Fruit fly (Drosophila melanogaster) whole organism, embryonic: ENCODE data around the gene CG18596.

Experiments
- Atf6 ChIP-seq: fragments of 200-800 bp; sonication (Bioruptor generic); IDR thresholded peaks from 2 replicates; pipeline ENCODE4 v1.3.6; 2022; ENCODE audit warnings: missing biosample characterization, missing genetic modification characterization
- CG10366 ChIP-seq: fragments of 200-800 bp; sonication (Bioruptor generic); IDR thresholded peaks from 2 replicates; pipeline ENCODE4 v1.3.6; 2022; ENCODE audit warnings: missing biosample characterization, missing genetic modification characterization
- CG10565 ChIP-seq: fragments of 200-800 bp; sonication (Bioruptor generic); optimal IDR thresholded peaks from 3 replicates; lab custom pipeline; 2016; ENCODE audit warnings: missing biosample characterization, mild to moderate bottlenecking, missing genetic modification characterization
- CG11247 ChIP-seq: fragments of 200-800 bp; sonication (Bioruptor generic); IDR thresholded peaks from 2 replicates; pipeline ENCODE4 v1.3.6; 2022; ENCODE audit warnings: missing biosample characterization, missing genetic modification characterization
- CG11696 ChIP-seq: fragments of 200-800 bp; sonication (Bioruptor generic); IDR thresholded peaks from 2 replicates; pipeline ENCODE4 v1.3.6; 2022; ENCODE audit warnings: missing biosample characterization, missing genetic modification characterization
- CG12659 ChIP-seq: fragments of 200-800 bp; sonication (Bioruptor generic); optimal IDR thresholded peaks from 3 replicates; lab custom pipeline; 2017; ENCODE audit warnings: mild to moderate bottlenecking, missing biosample characterization, missing genetic modification reagents, missing genetic modification characterization
- CG14965 ChIP-seq: fragments of 200-800 bp; sonication (Bioruptor generic); optimal IDR thresholded peaks from 2 replicates; lab custom pipeline; 2016; ENCODE audit warnings: missing biosample characterization, missing genetic modification characterization, borderline replicate concordance
- CG16815 ChIP-seq: fragments of 200-800 bp; sonication (Bioruptor generic); optimal IDR thresholded peaks from 3 replicates; lab custom pipeline; 2017; ENCODE audit warnings: missing biosample characterization, mild to moderate bottlenecking, missing genetic modification characterization
- CG2875 ChIP-seq: fragments of 200-800 bp; sonication (Bioruptor generic); optimal IDR thresholded peaks from 2 replicates; lab custom pipeline; 2017; ENCODE audit warnings: missing biosample characterization, mild to moderate bottlenecking, missing genetic modification characterization, missing genetic modification reagents
- CG3065 ChIP-seq: fragments of 200-800 bp; sonication (Bioruptor generic); optimal IDR thresholded peaks from 2 replicates; lab custom pipeline; 2016; ENCODE audit warnings: missing biosample characterization, missing genetic modification characterization
- CG31365 ChIP-seq: fragments of 200-800 bp; sonication (Bioruptor generic); optimal IDR thresholded peaks from 2 replicates; lab custom pipeline; 2018; ENCODE audit warnings: missing biosample characterization, mild to moderate bottlenecking, missing genetic modification characterization
- CG31441 ChIP-seq: fragments of 200-800 bp; sonication (Bioruptor generic); IDR thresholded peaks from 2 replicates; pipeline ENCODE4 v1.3.6; 2022; ENCODE audit warnings: missing biosample characterization, missing genetic modification characterization
- CG34422 ChIP-seq: fragments of 200-800 bp; sonication (Bioruptor generic); IDR thresholded peaks from 3 replicates; pipeline ENCODE4 v1.3.6; 2022; ENCODE audit warnings: missing biosample characterization, missing genetic modification characterization
- CG4424 ChIP-seq: fragments of 200-800 bp; sonication (Bioruptor generic); optimal IDR thresholded peaks from 3 replicates; lab custom pipeline; 2016; ENCODE audit warnings: missing biosample characterization, missing genetic modification characterization
- CG4707 ChIP-seq: fragments of 200-800 bp; sonication (Bioruptor generic); optimal IDR thresholded peaks from 2 replicates; lab custom pipeline; 2018; ENCODE audit warnings: missing biosample characterization, mild to moderate bottlenecking, missing genetic modification characterization, moderate library complexity
- CG7372 ChIP-seq: fragments of 200-800 bp; sonication (Bioruptor generic); IDR thresholded peaks from 2 replicates; pipeline ENCODE4 v1.3.6; 2022; ENCODE audit warnings: missing biosample characterization, missing genetic modification characterization
- CG8388 ChIP-seq: fragments of 200-800 bp; sonication (Bioruptor generic); optimal IDR thresholded peaks from 2 replicates; lab custom pipeline; 2019; ENCODE audit warnings: missing biosample characterization, mild to moderate bottlenecking, missing genetic modification characterization, moderate library complexity
- CG9609 ChIP-seq: fragments of 200-800 bp; sonication (Bioruptor generic); optimal IDR thresholded peaks from 3 replicates; lab custom pipeline; 2016; ENCODE audit warnings: missing biosample characterization, missing genetic modification characterization
- CG9876 ChIP-seq: fragments of 200-800 bp; sonication (Bioruptor generic); optimal IDR thresholded peaks from 2 replicates; lab custom pipeline; 2016; ENCODE audit warnings: missing biosample characterization, missing genetic modification characterization
- Deaf1 ChIP-seq: fragments of 200-800 bp; optimal IDR thresholded peaks from 3 replicates; lab custom pipeline; 2019; ENCODE audit warnings: missing biosample characterization, mild to moderate bottlenecking, missing genetic modification characterization, moderate library complexity
- Fer2 ChIP-seq: fragments of 200-800 bp; sonication (Bioruptor generic); optimal IDR thresholded peaks from 2 replicates; lab custom pipeline; 2018; ENCODE audit warnings: missing biosample characterization, mild to moderate bottlenecking, missing genetic modification characterization, moderate library complexity
- HLH3B ChIP-seq: fragments of 200-800 bp; sonication (Bioruptor generic); IDR thresholded peaks from 2 replicates; pipeline ENCODE4 v1.3.6; 2022; ENCODE audit warnings: missing biosample characterization, missing genetic modification characterization
- Hmx ChIP-seq: fragments of 200-800 bp; sonication (Bioruptor generic); optimal IDR thresholded peaks from 2 replicates; lab custom pipeline; 2016; ENCODE audit warnings: missing biosample characterization, missing genetic modification characterization
- Jarid2 ChIP-seq: fragments of 200-800 bp; sonication (Bioruptor generic); optimal IDR thresholded peaks from 3 replicates; lab custom pipeline; 2017; ENCODE audit warnings: mild to moderate bottlenecking, missing biosample characterization, missing genetic modification reagents, missing genetic modification characterization
- Lhr ChIP-seq: fragments of 200-800 bp; sonication (Bioruptor generic); optimal IDR thresholded peaks from 3 replicates; lab custom pipeline; 2017; ENCODE audit warnings: mild to moderate bottlenecking, missing biosample characterization, missing genetic modification reagents, missing genetic modification characterization
- Max ChIP-seq: fragments of 200-800 bp; sonication (Bioruptor generic); optimal IDR thresholded peaks from 2 replicates; lab custom pipeline; 2016; ENCODE audit warnings: missing biosample characterization, mild to moderate bottlenecking, missing genetic modification characterization
- Meics ChIP-seq: fragments of 200-800 bp; sonication (Bioruptor generic); optimal IDR thresholded peaks from 2 replicates; lab custom pipeline; 2017; ENCODE audit warnings: missing biosample characterization, mild to moderate bottlenecking, missing genetic modification characterization
- NC2α ChIP-seq: fragments of 200-800 bp; sonication (Bioruptor generic); optimal IDR thresholded peaks from 2 replicates; lab custom pipeline; 2016; ENCODE audit warnings: missing biosample characterization, missing genetic modification characterization
- Poxn ChIP-seq: fragments of 200-800 bp; sonication (Bioruptor generic); IDR thresholded peaks from 2 replicates; pipeline ENCODE4 v1.3.6; 2022; ENCODE audit warnings: missing biosample characterization, missing genetic modification characterization
- Sox102F ChIP-seq: fragments of 200-800 bp; sonication (Bioruptor generic); optimal IDR thresholded peaks from 2 replicates; lab custom pipeline; 2018; ENCODE audit warnings: missing biosample characterization, mild to moderate bottlenecking, missing genetic modification characterization, moderate library complexity
- ato ChIP-seq: fragments of 200-800 bp; sonication (Bioruptor generic); IDR thresholded peaks from 2 replicates; pipeline ENCODE4 v1.3.6; 2022; ENCODE audit warnings: missing biosample characterization, missing genetic modification characterization; ENCODE audit not compliant: partially characterized antibody
- bcd ChIP-seq: fragments of 200-800 bp; sonication (Bioruptor generic); optimal IDR thresholded peaks from 2 replicates; lab custom pipeline; 2017; ENCODE audit warnings: missing biosample characterization, mild to moderate bottlenecking, missing genetic modification characterization
- ci ChIP-seq: fragments of 200-800 bp; sonication (Bioruptor generic); IDR thresholded peaks from 3 replicates; pipeline ENCODE4 v1.3.6; 2022; ENCODE audit warnings: missing biosample characterization, missing genetic modification characterization
- dati ChIP-seq: fragments of 200-800 bp; sonication (Bioruptor generic); IDR thresholded peaks from 2 replicates; pipeline ENCODE4 v1.3.6; 2022; ENCODE audit warnings: missing biosample characterization, missing genetic modification characterization
- dm ChIP-seq: fragments of 200-800 bp; sonication (Bioruptor generic); optimal IDR thresholded peaks from 3 replicates; lab custom pipeline; 2016; ENCODE audit warnings: missing biosample characterization, missing genetic modification characterization
- grau ChIP-seq: fragments of 200-800 bp; optimal IDR thresholded peaks from 3 replicates; lab custom pipeline; 2019; ENCODE audit warnings: missing biosample characterization, mild to moderate bottlenecking, missing genetic modification characterization, moderate library complexity
- knrl ChIP-seq: fragments of 200-800 bp; sonication (Bioruptor generic); IDR thresholded peaks from 3 replicates; pipeline ENCODE4 v1.3.6; 2022; ENCODE audit warnings: missing biosample characterization, missing genetic modification characterization; ENCODE audit not compliant: partially characterized antibody
- mam ChIP-seq: fragments of 200-800 bp; sonication (Bioruptor generic); optimal IDR thresholded peaks from 3 replicates; lab custom pipeline; 2016; ENCODE audit warnings: missing biosample characterization, missing genetic modification characterization
- nau ChIP-seq: fragments of 200-800 bp; sonication (Bioruptor generic); optimal IDR thresholded peaks from 3 replicates; lab custom pipeline; 2017; ENCODE audit warnings: missing biosample characterization, mild to moderate bottlenecking, missing genetic modification characterization, missing genetic modification reagents
- nmo ChIP-seq: fragments of 200-800 bp; sonication (Bioruptor generic); optimal IDR thresholded peaks from 2 replicates; lab custom pipeline; 2018; ENCODE audit warnings: missing biosample characterization, mild to moderate bottlenecking, missing genetic modification characterization, moderate library complexity
- nom ChIP-seq: fragments of 200-800 bp; sonication (Bioruptor generic); optimal IDR thresholded peaks from 2 replicates; lab custom pipeline; 2017; ENCODE audit warnings: missing biosample characterization, missing genetic modification characterization, mild to moderate bottlenecking, moderate library complexity, missing genetic modification reagents
- run ChIP-seq: fragments of 200-800 bp; sonication (Bioruptor generic); optimal IDR thresholded peaks from 3 replicates; lab custom pipeline; 2018; ENCODE audit warnings: missing biosample characterization, mild to moderate bottlenecking, missing genetic modification characterization
- sens-2 ChIP-seq: fragments of 200-800 bp; sonication (Bioruptor generic); IDR thresholded peaks from 2 replicates; pipeline ENCODE4 v1.3.6; 2022; ENCODE audit warnings: missing biosample characterization, missing genetic modification characterization
- sim ChIP-seq: fragments of 200-800 bp; sonication (Bioruptor generic); IDR thresholded peaks from 2 replicates; pipeline ENCODE4 v1.3.6; 2022; ENCODE audit warnings: missing biosample characterization, missing genetic modification characterization
- so ChIP-seq: fragments of 200-800 bp; sonication (Bioruptor generic); IDR thresholded peaks from 3 replicates; pipeline ENCODE4 v1.3.6; 2022; ENCODE audit warnings: missing biosample characterization, missing genetic modification characterization
- tap ChIP-seq: fragments of 200-800 bp; optimal IDR thresholded peaks from 3 replicates; lab custom pipeline; 2019; ENCODE audit warnings: missing biosample characterization, mild to moderate bottlenecking, missing genetic modification characterization, moderate library complexity
- tna ChIP-seq: fragments of 200-800 bp; sonication (Bioruptor generic); IDR thresholded peaks from 2 replicates; pipeline ENCODE4 v1.3.6; 2022; ENCODE audit warnings: missing biosample characterization, missing genetic modification characterization; ENCODE audit not compliant: partially characterized antibody
- trh ChIP-seq: fragments of 200-800 bp; sonication (Bioruptor generic); optimal IDR thresholded peaks from 2 replicates; lab custom pipeline; 2016; ENCODE audit warnings: missing biosample characterization, missing genetic modification characterization
- yki ChIP-seq: fragments of >200 bp; optimal IDR thresholded peaks from 3 replicates; lab custom pipeline; 2018
- zen ChIP-seq: fragments of 200-800 bp; sonication (Bioruptor generic); optimal IDR thresholded peaks from 3 replicates; lab custom pipeline; 2018; ENCODE audit warnings: missing biosample characterization, mild to moderate bottlenecking, missing genetic modification characterization, moderate library complexity
- zf30C ChIP-seq: fragments of 200-800 bp; sonication (Bioruptor generic); optimal IDR thresholded peaks from 3 replicates; lab custom pipeline; 2018; ENCODE audit warnings: missing biosample characterization, mild to moderate bottlenecking, missing genetic modification characterization

The CG18596 gene

DNA sequence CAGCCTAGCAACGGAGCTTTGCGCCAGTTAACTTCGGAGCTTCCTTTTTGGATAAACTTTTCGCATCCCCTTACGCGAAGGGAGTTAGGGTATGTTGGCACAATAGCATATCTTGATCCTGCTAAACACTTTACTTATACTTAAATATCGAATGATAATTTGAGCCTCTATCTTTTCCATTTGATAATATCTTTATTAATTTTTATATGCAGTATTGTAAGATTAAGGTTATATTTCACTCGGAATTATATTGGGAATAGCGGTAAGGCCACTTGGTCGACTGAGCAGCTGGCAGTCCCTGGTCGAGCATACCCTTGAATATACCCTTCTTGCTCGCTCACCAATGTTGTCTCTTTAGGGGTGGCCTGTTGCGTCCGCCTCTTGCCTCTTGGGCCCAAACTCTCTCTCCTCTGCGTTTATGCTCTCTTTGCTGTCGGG is 6.9 kb upstream of the CG18596 start (continued):
- TF ChIP-seq dati (GFP tag; lab: Robert Waterston, UW) (no peak), CG16815 (peak; percentile 47), CG4707 (GFP tag; lab: Kevin White, UChicago) (no peak), Sox102F (GFP tag; lab: Kevin White, UChicago) (peak; percentile 61), knrl (GFP tag; lab: Robert Waterston, UW) (no peak), NC2α (GFP tag; lab: Kevin White, UChicago) (no peak), CG10366 (peak; percentile 76), nom (GFP tag; lab: Kevin White, UChicago) (no peak), Atf6 (GFP tag; lab: Robert Waterston, UW) (peak; percentile 91), CG31441 (GFP tag; lab: Robert Waterston, UW) (no peak; the same call in 1 of the 2 replicates), CG8388 (GFP tag; lab: Kevin White, UChicago) (no peak), nau (GFP tag; lab: Kevin White, UChicago) (no peak), Lhr (GFP tag; lab: Kevin White, UChicago) (no peak), Jarid2 (peak; percentile 37), ci (peak; percentile 84), CG7372 (GFP tag; lab: Robert Waterston, UW) (peak; percentile 56), Meics (peak; percentile 77), Fer2 (peak; percentile 45), tna (GFP tag; lab: Robert Waterston, UW) (no peak), Poxn (GFP tag; lab: Robert Waterston, UW) (peak; percentile 65; the same call in 1 of the 2 replicates), so (GFP tag; lab: Robert Waterston, UW) (peak; percentile 77; the same call in 2 of the 3 replicates), CG3065 (GFP tag; lab: Kevin White, UChicago) (no peak), zen (tag; lab: Kevin White, UChicago) (no peak), CG9609 (GFP tag; lab: Kevin White, UChicago) (no peak), trh (GFP tag; lab: Kevin White, UChicago) (peak; percentile 50), CG11696 (no peak), sens-2 (peak; percentile 42; the same call in 1 of the 2 replicates), run (tag; lab: Kevin White, UChicago) (peak; percentile 8), CG34422 (GFP tag; lab: Robert Waterston, UW) (peak; percentile 68), CG10565 (GFP tag; lab: Kevin White, UChicago) (no peak), bcd (GFP tag; lab: Kevin White, UChicago) (peak; percentile 65), CG12659 (GFP tag; lab: Kevin White, UChicago) (peak; percentile 59), CG14965 (GFP tag; lab: Kevin White, UChicago) (no peak), nmo (GFP tag; lab: Kevin White, UChicago) (peak; percentile 64), Deaf1 (tag; lab: Kevin White, UChicago) (peak; percentile 54), grau (tag; lab: Kevin White, UChicago) (peak; percentile 68), yki (lab: Kevin White, UChicago) (peak; percentile 4), dm (GFP tag; lab: Kevin White, UChicago) (no peak), sim (GFP tag; lab: Robert Waterston, UW) (no peak), HLH3B (peak; percentile 83), CG4424 (GFP tag; lab: Kevin White, UChicago) (peak; percentile 59), Max (no peak), Hmx (peak; percentile 39), tap (tag; lab: Kevin White, UChicago) (no peak), ato (GFP tag; lab: Robert Waterston, UW) (no peak), CG9876 (GFP tag; lab: Kevin White, UChicago) (no peak), CG31365 (tag; lab: Kevin White, UChicago) (no peak), zf30C (GFP tag; lab: Kevin White, UChicago) (no peak), mam (GFP tag; lab: Kevin White, UChicago) (peak; percentile 71), CG11247 (GFP tag; lab: Robert Waterston, UW) (peak; percentile 54; the same call in 1 of the 2 replicates), CG2875 (GFP tag; lab: Kevin White, UChicago) (no peak)
